Worm (Caenorhabditis elegans) whole organism, mixed stage, embryonic: ENCODE measurements around the gene ceh-53.

ENCODE experiments used
- M03D4.4 ChIP-seq: sonication (generic microtip); optimal IDR thresholded peaks from 2 replicates; lab custom pipeline; 2017; ENCODE audit warnings: mild to moderate bottlenecking, missing genetic modification characterization, missing compliant biosample characterization
- bed-3 ChIP-seq: fragments of 200-800 bp; sonication (Bioruptor generic); optimal IDR thresholded peaks from 3 replicates; lab custom pipeline; 2018; ENCODE audit warnings: mild to moderate bottlenecking, missing genetic modification characterization, moderate library complexity, missing compliant biosample characterization
- blmp-1 ChIP-seq: fragments of 150-350 bp; optimal IDR thresholded peaks from 2 replicates; lab custom pipeline; 2014; ENCODE audit warnings: missing biosample characterization, missing genetic modification characterization
- ceh-39 ChIP-seq: fragments of 150-350 bp; optimal IDR thresholded peaks from 2 replicates; lab custom pipeline; 2014; ENCODE audit warnings: missing biosample characterization, missing genetic modification characterization
- ceh-43 ChIP-seq: fragments of 200-800 bp; sonication (Bioruptor generic); optimal IDR thresholded peaks from 2 replicates; lab custom pipeline; 2018; ENCODE audit warnings: mild to moderate bottlenecking, missing genetic modification characterization, moderate library complexity, missing compliant biosample characterization
- ceh-83 ChIP-seq: fragments of 200-800 bp; sonication (Bioruptor generic); optimal IDR thresholded peaks from 2 replicates; lab custom pipeline; 2018; ENCODE audit warnings: mild to moderate bottlenecking, missing genetic modification characterization, missing compliant biosample characterization
- ces-1 ChIP-seq: fragments of 150-350 bp; optimal IDR thresholded peaks from 2 replicates; lab custom pipeline; 2014; ENCODE audit warnings: missing biosample characterization, missing genetic modification reagents, missing genetic modification characterization
- cnd-1 ChIP-seq: fragments of 200-800 bp; sonication (Bioruptor generic); optimal IDR thresholded peaks from 2 replicates; lab custom pipeline; 2018; ENCODE audit warnings: mild to moderate bottlenecking, missing genetic modification characterization, missing compliant biosample characterization
- elt-3 ChIP-seq: fragments of 150-350 bp; optimal IDR thresholded peaks from 2 replicates; lab custom pipeline; 2014; ENCODE audit warnings: missing biosample characterization, missing genetic modification characterization
- flh-1 ChIP-seq: fragments of 200-800 bp; sonication (Bioruptor generic); optimal IDR thresholded peaks from 2 replicates; lab custom pipeline; 2018; ENCODE audit warnings: mild to moderate bottlenecking, missing genetic modification characterization, moderate library complexity, missing compliant biosample characterization
- ham-2 ChIP-seq: fragments of 200-800 bp; sonication (Bioruptor generic); optimal IDR thresholded peaks from 2 replicates; lab custom pipeline; 2018; ENCODE audit warnings: mild to moderate bottlenecking, missing genetic modification characterization, missing compliant biosample characterization
- hlh-1 ChIP-seq: fragments of 150-350 bp; optimal IDR thresholded peaks from 2 replicates; lab custom pipeline; 2014; ENCODE audit warnings: missing biosample characterization, missing genetic modification reagents, missing genetic modification characterization
- lin-32 ChIP-seq: fragments of 200-800 bp; sonication (Bioruptor generic); optimal IDR thresholded peaks from 2 replicates; lab custom pipeline; 2018; ENCODE audit warnings: mild to moderate bottlenecking, missing genetic modification characterization, missing compliant biosample characterization
- lsy-2 ChIP-seq: fragments of 150-350 bp; optimal IDR thresholded peaks from 2 replicates; lab custom pipeline; 2014; ENCODE audit warnings: missing biosample characterization, missing genetic modification characterization
- mab-5 ChIP-seq: fragments of 150-350 bp; optimal IDR thresholded peaks from 2 replicates; lab custom pipeline; 2014; ENCODE audit warnings: missing biosample characterization, missing genetic modification characterization
- mep-1 ChIP-seq: fragments of 150-350 bp; optimal IDR thresholded peaks from 2 replicates; lab custom pipeline; 2017; ENCODE audit warnings: missing biosample characterization, missing genetic modification reagents, missing genetic modification characterization, inconsistent platforms
- mls-2 ChIP-seq: sonication (generic microtip); optimal IDR thresholded peaks from 2 replicates; lab custom pipeline; 2016; ENCODE audit warnings: mild to moderate bottlenecking, missing genetic modification characterization, moderate library complexity, missing compliant biosample characterization
- nhr-12 ChIP-seq: fragments of 150-350 bp; optimal IDR thresholded peaks from 2 replicates; lab custom pipeline; 2014; ENCODE audit warnings: missing biosample characterization, missing genetic modification characterization
- nhr-2 ChIP-seq: fragments of 150-350 bp; optimal IDR thresholded peaks from 2 replicates; lab custom pipeline; 2014; ENCODE audit warnings: missing biosample characterization, missing genetic modification characterization
- nhr-237 ChIP-seq: fragments of 150-350 bp; optimal IDR thresholded peaks from 2 replicates; lab custom pipeline; 2014; ENCODE audit warnings: missing biosample characterization, missing genetic modification characterization
- nhr-28 ChIP-seq: fragments of 150-350 bp; optimal IDR thresholded peaks from 2 replicates; lab custom pipeline; 2014; ENCODE audit warnings: missing biosample characterization, missing genetic modification characterization
- nhr-76 ChIP-seq: sonication (generic microtip); optimal IDR thresholded peaks from 2 replicates; lab custom pipeline; 2017; ENCODE audit warnings: missing biosample characterization, missing genetic modification characterization
- pha-4 ChIP-seq: fragments of 150-350 bp; optimal IDR thresholded peaks from 2 replicates; lab custom pipeline; 2018; ENCODE audit warnings: missing biosample characterization, missing genetic modification reagents, missing genetic modification characterization
- sem-2 ChIP-seq: fragments of 200-800 bp; sonication (Bioruptor generic); optimal IDR thresholded peaks from 2 replicates; lab custom pipeline; 2018; ENCODE audit warnings: mild to moderate bottlenecking, missing genetic modification characterization, missing compliant biosample characterization
- snpc-4 ChIP-seq: fragments of 150-350 bp; optimal IDR thresholded peaks from 2 replicates; lab custom pipeline; 2014; ENCODE audit warnings: missing biosample characterization, missing genetic modification characterization
- sptf-1 ChIP-seq: sonication (generic microtip); optimal IDR thresholded peaks from 2 replicates; lab custom pipeline; 2017; ENCODE audit warnings: mild to moderate bottlenecking, missing genetic modification characterization, moderate library complexity, missing compliant biosample characterization
- tbx-8 ChIP-seq: fragments of 200-800 bp; sonication (Bioruptor generic); optimal IDR thresholded peaks from 2 replicates; lab custom pipeline; 2018; ENCODE audit warnings: mild to moderate bottlenecking, missing genetic modification characterization, moderate library complexity, missing compliant biosample characterization
- unc-120 ChIP-seq: sonication (generic microtip); optimal IDR thresholded peaks from 2 replicates; lab custom pipeline; 2017; ENCODE audit warnings: missing genetic modification characterization, missing compliant biosample characterization; ENCODE audit not compliant: poor library complexity, severe bottlenecking
- unc-39 ChIP-seq: fragments of 150-350 bp; optimal IDR thresholded peaks from 2 replicates; lab custom pipeline; 2014; ENCODE audit warnings: missing biosample characterization, missing genetic modification characterization
- unc-62 ChIP-seq: fragments of 150-350 bp; optimal IDR thresholded peaks from 2 replicates; lab custom pipeline; 2014; ENCODE audit warnings: missing biosample characterization, missing genetic modification reagents, missing genetic modification characterization
- zip-8 ChIP-seq: fragments of 150-350 bp; optimal IDR thresholded peaks from 2 replicates; lab custom pipeline; 2014; ENCODE audit warnings: missing biosample characterization, missing genetic modification characterization

ceh-53 gene

ce11 chrIV:3467751-3468150 lies 30.3 kb upstream of the ceh-53 start:
- no peak for TF ChIP-seq lin-32 (GFP tag; lab: Kevin White, UChicago)

ce11 chrIV:3469742-3470141 lies 28.3 kb upstream of the ceh-53 start, which contains the start of gene F58E2.2:
TSS of gene F58E2.2 (plus strand) at chrIV:3470042.
- TF ChIP-seq cnd-1 (tag; lab: Kevin White, UChicago), result no peak
- no peak for TF ChIP-seq lsy-2
- no peak for TF ChIP-seq mls-2 (tag; lab: Kevin White, UChicago)
- TF ChIP-seq zip-8 (tag; lab: Kevin White, UChicago), result no peak
- TF ChIP-seq bed-3 (GFP tag; lab: Kevin White, UChicago), result no peak
- no peak for TF ChIP-seq ceh-43
- no peak for TF ChIP-seq flh-1 (GFP tag; lab: Kevin White, UChicago)

ce11 chrIV:3477124-3477523 lies 20.9 kb upstream of the ceh-53 start, which contains the start of gene srz-69:
TSS of gene srz-69 (minus strand) at chrIV:3477224.
- TF ChIP-seq ces-1 (GFP tag; lab: Kevin White, UChicago), result no peak
- TF ChIP-seq nhr-28, result no peak
- no peak for TF ChIP-seq unc-120

ce11 chrIV:3478911-3479385 lies 19.1 kb upstream of the ceh-53 start, which contains the start of the genes srz-70 and C09G12.5:
TSS of gene srz-70 (minus strand) at chrIV:3479011.
TSS of gene C09G12.5 (plus strand) at chrIV:3479335.
- TF ChIP-seq cnd-1 (tag; lab: Kevin White, UChicago) (no peak), hlh-1 (tag; lab: Kevin White, UChicago) (no peak), elt-3 (tag; lab: Kevin White, UChicago) (no peak), pha-4 (tag; lab: Kevin White, UChicago) (no peak), sptf-1 (tag; lab: Kevin White, UChicago) (no peak), ceh-39 (tag; lab: Kevin White, UChicago) (no peak), snpc-4 (tag; lab: Kevin White, UChicago) (no peak), bed-3 (GFP tag; lab: Kevin White, UChicago) (no peak), unc-39 (tag; lab: Kevin White, UChicago) (no peak), lin-32 (GFP tag; lab: Kevin White, UChicago) (no peak), nhr-12 (no peak), sem-2 (no peak), zip-8 (tag; lab: Kevin White, UChicago) (no peak), mep-1 (tag; lab: Kevin White, UChicago) (no peak), blmp-1 (no peak), nhr-237 (tag; lab: Kevin White, UChicago) (no peak), unc-62 (GFP tag; lab: Kevin White, UChicago) (no peak), unc-120 (no peak), M03D4.4 (no peak)

ce11 chrIV:3481760-3482159 lies 16.2 kb upstream of the ceh-53 start, which contains the start of gene srz-37:
TSS of gene srz-37 (minus strand) at chrIV:3481860.
- TF ChIP-seq ceh-39 (tag; lab: Kevin White, UChicago) (no peak), ceh-43 (no peak), nhr-12 (no peak), cnd-1 (tag; lab: Kevin White, UChicago) (no peak), nhr-2 (tag; lab: Kevin White, UChicago) (no peak), tbx-8 (no peak)
- TF ChIP-seq, all 35 proteins: peak for 0

- TF ChIP-seq ceh-43 (no peak), snpc-4 (tag; lab: Kevin White, UChicago) (no peak), nhr-2 (tag; lab: Kevin White, UChicago) (no peak), nhr-12 (no peak), mab-5 (tag; lab: Kevin White, UChicago) (no peak), ceh-83 (GFP tag; lab: Kevin White, UChicago) (no peak), unc-39 (tag; lab: Kevin White, UChicago) (no peak), lin-32 (GFP tag; lab: Kevin White, UChicago) (no peak), flh-1 (GFP tag; lab: Kevin White, UChicago) (no peak), zip-8 (tag; lab: Kevin White, UChicago) (no peak), ces-1 (GFP tag; lab: Kevin White, UChicago) (no peak), unc-120 (no peak), ham-2 (no peak), bed-3 (GFP tag; lab: Kevin White, UChicago) (no peak), cnd-1 (tag; lab: Kevin White, UChicago) (no peak), nhr-76 (tag; lab: Kevin White, UChicago) (no peak)
Observed at ce11 chrIV:3482195-3482959, 15.6 kb upstream of the ceh-53 start, which contains the start of gene srz-82. TSS of gene srz-82 (plus strand) at chrIV:3482895.
